Fruit fly (Drosophila melanogaster): ENCODE data around the gene CG1571.

The CG1571 gene

DNA sequence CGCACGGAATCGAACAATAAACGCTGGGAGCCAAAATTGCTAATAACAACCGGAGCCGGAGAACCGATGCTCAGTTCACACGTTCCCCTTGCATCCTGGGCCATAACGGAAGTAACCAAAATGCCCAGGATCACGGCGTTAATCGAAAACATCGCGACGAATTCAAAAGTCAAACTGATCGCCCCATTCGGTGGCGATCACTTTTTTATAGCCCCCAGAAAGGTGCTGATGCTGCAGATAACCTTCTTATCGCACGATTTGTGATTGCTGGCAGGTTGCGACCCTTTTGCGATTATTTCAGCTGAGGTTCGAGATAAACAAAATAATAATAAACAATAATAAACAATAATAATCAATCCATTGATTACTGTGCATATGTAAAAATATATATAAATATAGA lies 38.3 kb upstream of the CG1571 start, which contains the start of gene CG2233 (continued):
- TF ChIP-seq CoRest (tag; optimal IDR thresholded peaks at IDR 0.05), result no peak
- no peak for TF ChIP-seq sna (GFP tag; IDR thresholded peaks at IDR 0.05; ENCODE audit: partially characterized antibody)
- no peak for TF ChIP-seq ase (GFP tag; IDR thresholded peaks at IDR 0.05)
- no peak for TF ChIP-seq CG16779 (GFP tag; IDR thresholded peaks at IDR 0.05)

dm6 chrX:8038934-8039333 lies 36.7 kb upstream of the CG1571 start:
- TF ChIP-seq row (GFP tag; IDR thresholded peaks at IDR 0.05) (no peak), sr (GFP tag; IDR thresholded peaks at IDR 0.05) (no peak), H15 (GFP tag; IDR thresholded peaks at IDR 0.05) (no peak), zf30C (GFP tag; optimal IDR thresholded peaks at IDR 0.05) (peak; percentile 44), CG34224 (GFP tag; IDR thresholded peaks at IDR 0.05; ENCODE audit: partially characterized antibody) (no peak), CG17328 (GFP tag; IDR thresholded peaks at IDR 0.05) (peak; percentile 37; the same call in 1 of the 2 replicates), Kr (GFP tag; optimal IDR thresholded peaks at IDR 0.05) (peak; percentile 38), Oaz (GFP tag; IDR thresholded peaks at IDR 0.05) (no peak), CG2199 (GFP tag; IDR thresholded peaks at IDR 0.05) (peak; percentile 82; the same call in 2 of the 3 replicates), br (optimal IDR thresholded peaks at IDR 0.05) (no peak), CG34376 (GFP tag; optimal IDR thresholded peaks at IDR 0.05) (no peak), Myb (GFP tag; optimal IDR thresholded peaks at IDR 0.05) (no peak), ac (GFP tag; optimal IDR thresholded peaks at IDR 0.05) (peak; percentile 33), Trl (optimal IDR thresholded peaks at IDR 0.05) (no peak), Trl (GFP tag; optimal IDR thresholded peaks at IDR 0.05) (no peak), Xrp1 (GFP tag; IDR thresholded peaks at IDR 0.05) (no peak), CG14014 (GFP tag; IDR thresholded peaks at IDR 0.05) (no peak), dpn (GFP tag; optimal IDR thresholded peaks at IDR 0.05) (no peak), prd (optimal IDR thresholded peaks at IDR 0.05) (no peak), prd (GFP tag; IDR thresholded peaks at IDR 0.05) (no peak), CG33557 (GFP tag; optimal IDR thresholded peaks at IDR 0.05) (peak; percentile 27), gt (GFP tag; IDR thresholded peaks at IDR 0.05) (no peak), sqz (GFP tag; optimal IDR thresholded peaks at IDR 0.05) (peak; percentile 17), disco-r (GFP tag; optimal IDR thresholded peaks at IDR 0.05) (no peak), gcm (GFP tag; optimal IDR thresholded peaks at IDR 0.05) (peak; percentile 71)

dm6 chrX:8046520-8046919 lies 29.2 kb upstream of the CG1571 start:
- TF ChIP-seq CG13287 (GFP tag; IDR thresholded peaks at IDR 0.05; ENCODE audit: partially characterized antibody), result no peak
- no peak for TF ChIP-seq CG13123 (GFP tag; optimal IDR thresholded peaks at IDR 0.05)
- TF ChIP-seq mam (GFP tag; optimal IDR thresholded peaks at IDR 0.05), result no peak
- TF ChIP-seq jing (GFP tag; optimal IDR thresholded peaks at IDR 0.05), result no peak
- no peak for TF ChIP-seq Awh (GFP tag; IDR thresholded peaks at IDR 0.05)
- no peak for TF ChIP-seq Bdp1 (GFP tag; optimal IDR thresholded peaks at IDR 0.05)
- TF ChIP-seq pfk (GFP tag; optimal IDR thresholded peaks at IDR 0.05), result peak; percentile 76
- TF ChIP-seq Fer1 (GFP tag; optimal IDR thresholded peaks at IDR 0.05), result no peak

DNA sequence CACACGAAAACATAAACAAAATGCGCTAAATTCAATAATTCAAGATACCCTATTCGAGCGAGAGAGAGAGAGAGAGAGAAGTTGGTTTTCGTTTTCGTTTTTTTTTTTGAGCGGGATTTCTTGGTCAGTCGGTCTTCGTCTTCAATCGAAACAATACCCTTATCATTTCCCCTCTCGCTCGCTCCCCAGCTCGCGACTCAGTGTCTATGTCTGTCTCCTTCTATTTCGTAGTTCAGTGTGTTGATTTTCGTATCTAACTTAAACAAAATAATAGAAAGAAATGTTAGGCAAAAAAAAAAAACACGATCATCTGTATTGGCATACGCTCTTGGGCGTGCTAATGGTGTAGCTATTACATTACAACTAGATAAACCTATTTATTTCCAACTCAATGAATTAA lies 26.4 kb upstream of the CG1571 start:
- TF ChIP-seq br (optimal IDR thresholded peaks at IDR 0.05) (no peak), Lim3 (GFP tag; IDR thresholded peaks at IDR 0.05) (no peak), cg (GFP tag; optimal IDR thresholded peaks at IDR 0.05) (peak; percentile 21), Trl (optimal IDR thresholded peaks at IDR 0.05) (peak in 1 of 2 experiments; percentile 18), Trl (GFP tag; optimal IDR thresholded peaks at IDR 0.05) (no peak), CG11247 (GFP tag; IDR thresholded peaks at IDR 0.05) (no peak), vfl (GFP tag; optimal IDR thresholded peaks at IDR 0.05) (no peak), psq (GFP tag; optimal IDR thresholded peaks at IDR 0.05) (no peak), D19A (tag; optimal IDR thresholded peaks at IDR 0.05) (peak; percentile 52), sqz (GFP tag; optimal IDR thresholded peaks at IDR 0.05) (peak; percentile 39), CG18599 (GFP tag; optimal IDR thresholded peaks at IDR 0.05) (no peak), Hr51 (GFP tag; optimal IDR thresholded peaks at IDR 0.05) (no peak), sens (GFP tag) (peak; percentile 41), TFAM (GFP tag; optimal IDR thresholded peaks at IDR 0.05) (no peak), toy (GFP tag; IDR thresholded peaks at IDR 0.05) (no peak), CG10321 (GFP tag; IDR thresholded peaks at IDR 0.05) (peak; percentile 64), CG1832 (GFP tag; optimal IDR thresholded peaks at IDR 0.05) (peak; percentile 56)
